Fruit fly (Drosophila melanogaster) whole organism, prepupa: ENCODE data around the gene Myt1.

Source experiments
- Blimp-1 ChIP-seq: fragments of 200-800 bp; sonication (Bioruptor generic); optimal IDR thresholded peaks from 3 replicates; lab custom pipeline; 2017; ENCODE audit warnings: missing biosample characterization, missing genetic modification characterization, mild to moderate bottlenecking, moderate library complexity, missing genetic modification reagents
- CG10631 ChIP-seq: fragments of 200-800 bp; sonication (Bioruptor generic); optimal IDR thresholded peaks from 2 replicates; lab custom pipeline; 2016; ENCODE audit warnings: missing biosample characterization, missing genetic modification characterization
- CG11294 ChIP-seq: fragments of 200-800 bp; sonication (Bioruptor generic); IDR thresholded peaks from 2 replicates; pipeline ENCODE4 v1.3.6; 2022; ENCODE audit warnings: missing biosample characterization, missing genetic modification characterization
- CG11902 ChIP-seq: fragments of 200-800 bp; sonication (Bioruptor generic); optimal IDR thresholded peaks from 3 replicates; lab custom pipeline; 2016; ENCODE audit warnings: missing biosample characterization, missing genetic modification characterization
- CG16779 ChIP-seq: fragments of 200-800 bp; sonication (Bioruptor generic); optimal IDR thresholded peaks from 3 replicates; lab custom pipeline; 2017; ENCODE audit warnings: missing biosample characterization, mild to moderate bottlenecking, missing genetic modification characterization
- CG3032 ChIP-seq: fragments of 200-800 bp; optimal IDR thresholded peaks from 2 replicates; lab custom pipeline; 2019; ENCODE audit warnings: missing biosample characterization, mild to moderate bottlenecking, missing genetic modification characterization, moderate library complexity
- CG32006 ChIP-seq: fragments of 200-800 bp; sonication (Bioruptor generic); optimal IDR thresholded peaks from 3 replicates; lab custom pipeline; 2017; ENCODE audit warnings: missing biosample characterization, mild to moderate bottlenecking, missing genetic modification characterization
- CG3919 ChIP-seq: fragments of 200-800 bp; sonication (Bioruptor generic); optimal IDR thresholded peaks from 3 replicates; lab custom pipeline; 2016; ENCODE audit warnings: missing biosample characterization, missing genetic modification characterization
- CG4318 ChIP-seq: fragments of 200-800 bp; sonication (Bioruptor generic); optimal IDR thresholded peaks from 3 replicates; lab custom pipeline; 2017; ENCODE audit warnings: missing biosample characterization, mild to moderate bottlenecking, missing genetic modification characterization
- CG6163 ChIP-seq: fragments of 200-800 bp; sonication (Bioruptor generic); IDR thresholded peaks from 3 replicates; pipeline ENCODE4 v1.3.6; 2022; ENCODE audit warnings: missing biosample characterization, missing genetic modification characterization
- CG6808 ChIP-seq: fragments of 200-800 bp; sonication (Bioruptor generic); optimal IDR thresholded peaks from 3 replicates; lab custom pipeline; 2017; ENCODE audit warnings: missing biosample characterization, missing genetic modification characterization, mild to moderate bottlenecking, moderate library complexity, missing genetic modification reagents
- CG6854 ChIP-seq: fragments of 200-800 bp; sonication (Bioruptor generic); optimal IDR thresholded peaks from 2 replicates; lab custom pipeline; 2017; ENCODE audit warnings: missing biosample characterization, mild to moderate bottlenecking, missing genetic modification characterization
- CG7368 ChIP-seq: fragments of 200-800 bp; sonication (Bioruptor generic); optimal IDR thresholded peaks from 3 replicates; lab custom pipeline; 2016; ENCODE audit warnings: missing biosample characterization, missing genetic modification characterization
- CG8632 ChIP-seq: fragments of 200-800 bp; sonication (Bioruptor generic); optimal IDR thresholded peaks from 3 replicates; lab custom pipeline; 2016; ENCODE audit warnings: missing biosample characterization, missing genetic modification characterization
- CG9139 ChIP-seq: fragments of 200-800 bp; sonication (Bioruptor generic); optimal IDR thresholded peaks from 3 replicates; lab custom pipeline; 2017; ENCODE audit warnings: missing biosample characterization, mild to moderate bottlenecking, missing genetic modification characterization
- Eip78C ChIP-seq: fragments of 200-800 bp; sonication (Bioruptor generic); peaks from one replicate; lab custom pipeline; 2016; ENCODE audit warnings: missing biosample characterization, missing genetic modification characterization
- Eip93F ChIP-seq: fragments of 200-800 bp; sonication (Bioruptor generic); optimal IDR thresholded peaks from 2 replicates; lab custom pipeline; 2016; ENCODE audit warnings: missing biosample characterization, mild to moderate bottlenecking, missing genetic modification characterization
- Ets96B ChIP-seq: fragments of 200-800 bp; optimal IDR thresholded peaks from 2 replicates; lab custom pipeline; 2019; ENCODE audit warnings: missing biosample characterization, mild to moderate bottlenecking, missing genetic modification characterization, moderate library complexity
- Gug ChIP-seq: fragments of 200-800 bp; sonication (Bioruptor generic); IDR thresholded peaks from 2 replicates; pipeline ENCODE4 v1.3.6; 2022; ENCODE audit warnings: missing biosample characterization, missing genetic modification characterization
- Hr38 ChIP-seq: sonication (Bioruptor generic); optimal IDR thresholded peaks from 2 replicates; lab custom pipeline; 2016; ENCODE audit warnings: missing biosample characterization, missing genetic modification characterization
- Hr4 ChIP-seq: fragments of 200-800 bp; sonication (Bioruptor generic); optimal IDR thresholded peaks from 3 replicates; lab custom pipeline; 2016; ENCODE audit warnings: missing biosample characterization, missing genetic modification characterization
- Lpt ChIP-seq: fragments of 200-800 bp; sonication (Bioruptor generic); optimal IDR thresholded peaks from 3 replicates; lab custom pipeline; 2016; ENCODE audit warnings: missing biosample characterization, missing genetic modification characterization
- Met ChIP-seq: fragments of 200-800 bp; sonication (Bioruptor generic); optimal IDR thresholded peaks from 3 replicates; lab custom pipeline; 2016; ENCODE audit warnings: missing biosample characterization, missing genetic modification characterization
- OdsH ChIP-seq: fragments of 200-800 bp; sonication (Bioruptor generic); optimal IDR thresholded peaks from 3 replicates; lab custom pipeline; 2016; ENCODE audit warnings: missing biosample characterization, missing genetic modification characterization
- Sox102F ChIP-seq: fragments of 200-800 bp; sonication (Bioruptor generic); optimal IDR thresholded peaks from 2 replicates; lab custom pipeline; 2016; ENCODE audit warnings: missing biosample characterization, mild to moderate bottlenecking, missing genetic modification characterization
- Sox14 ChIP-seq: fragments of 200-800 bp; sonication (Bioruptor generic); optimal IDR thresholded peaks from 3 replicates; lab custom pipeline; 2016; ENCODE audit warnings: missing biosample characterization, missing genetic modification characterization
- Sox15 ChIP-seq: fragments of 200-800 bp; sonication (Bioruptor generic); optimal IDR thresholded peaks from 3 replicates; lab custom pipeline; 2016; ENCODE audit warnings: missing biosample characterization, missing genetic modification characterization
- achi ChIP-seq: fragments of 200-800 bp; sonication (Bioruptor generic); optimal IDR thresholded peaks from 3 replicates; lab custom pipeline; 2016; ENCODE audit warnings: missing biosample characterization, missing genetic modification characterization
- dac ChIP-seq: fragments of 200-800 bp; sonication (Bioruptor generic); optimal IDR thresholded peaks from 2 replicates; lab custom pipeline; 2017; ENCODE audit warnings: missing biosample characterization, mild to moderate bottlenecking, missing genetic modification characterization
- dsx ChIP-seq: fragments of 200-800 bp; optimal IDR thresholded peaks from 3 replicates; lab custom pipeline; 2019; ENCODE audit warnings: missing biosample characterization, mild to moderate bottlenecking, missing genetic modification characterization, moderate library complexity; ENCODE audit not compliant: poor library complexity, severe bottlenecking
- eg ChIP-seq: fragments of 200-800 bp; sonication (Bioruptor generic); IDR thresholded peaks from 3 replicates; pipeline ENCODE4 v1.3.6; 2022; ENCODE audit warnings: missing biosample characterization, missing genetic modification characterization
- fd85E ChIP-seq: fragments of 200-800 bp; sonication (Bioruptor generic); optimal IDR thresholded peaks from 3 replicates; lab custom pipeline; 2016; ENCODE audit warnings: missing biosample characterization, missing genetic modification characterization
- net ChIP-seq: fragments of 200-800 bp; sonication (Bioruptor generic); optimal IDR thresholded peaks from 3 replicates; lab custom pipeline; 2016; ENCODE audit warnings: missing biosample characterization, missing genetic modification characterization
- pdm3 ChIP-seq: fragments of 200-800 bp; sonication (Bioruptor generic); optimal IDR thresholded peaks from 3 replicates; lab custom pipeline; 2016; ENCODE audit warnings: missing biosample characterization, missing genetic modification characterization
- salr ChIP-seq, 2 experiments: fragments of 200-800 bp; sonication (Bioruptor generic); optimal IDR thresholded peaks; 3 replicates each; lab custom pipeline; 2016 to 2018; ENCODE audit warnings: missing biosample characterization in 2 of 2, missing genetic modification characterization in 2 of 2, mild to moderate bottlenecking in 1 of 2
- spab ChIP-seq: fragments of 200-800 bp; sonication (Bioruptor generic); optimal IDR thresholded peaks from 2 replicates; lab custom pipeline; 2017; ENCODE audit warnings: missing biosample characterization, mild to moderate bottlenecking, missing genetic modification characterization, missing genetic modification reagents
- ss ChIP-seq, 2 experiments: fragments of 200-800 bp; sonication (Bioruptor generic); optimal IDR thresholded peaks; 2 replicates in 1 of 2; 3 replicates in 1 of 2; lab custom pipeline; 2017 to 2018; ENCODE audit warnings: mild to moderate bottlenecking in 2 of 2, missing biosample characterization in 2 of 2, missing genetic modification characterization in 2 of 2, moderate library complexity in 1 of 2
- svp ChIP-seq: fragments of 200-800 bp; sonication (Bioruptor generic); peaks from one replicate; lab custom pipeline; 2016; ENCODE audit warnings: missing biosample characterization, missing genetic modification characterization
- topi ChIP-seq: fragments of 200-800 bp; sonication (Bioruptor generic); optimal IDR thresholded peaks from 3 replicates; lab custom pipeline; 2016; ENCODE audit warnings: missing biosample characterization, missing genetic modification characterization
- vri ChIP-seq: fragments of 200-800 bp; sonication (Bioruptor generic); optimal IDR thresholded peaks from 3 replicates; lab custom pipeline; 2016; ENCODE audit warnings: missing biosample characterization, mild to moderate bottlenecking, missing genetic modification characterization

Gene Myt1

DNA sequence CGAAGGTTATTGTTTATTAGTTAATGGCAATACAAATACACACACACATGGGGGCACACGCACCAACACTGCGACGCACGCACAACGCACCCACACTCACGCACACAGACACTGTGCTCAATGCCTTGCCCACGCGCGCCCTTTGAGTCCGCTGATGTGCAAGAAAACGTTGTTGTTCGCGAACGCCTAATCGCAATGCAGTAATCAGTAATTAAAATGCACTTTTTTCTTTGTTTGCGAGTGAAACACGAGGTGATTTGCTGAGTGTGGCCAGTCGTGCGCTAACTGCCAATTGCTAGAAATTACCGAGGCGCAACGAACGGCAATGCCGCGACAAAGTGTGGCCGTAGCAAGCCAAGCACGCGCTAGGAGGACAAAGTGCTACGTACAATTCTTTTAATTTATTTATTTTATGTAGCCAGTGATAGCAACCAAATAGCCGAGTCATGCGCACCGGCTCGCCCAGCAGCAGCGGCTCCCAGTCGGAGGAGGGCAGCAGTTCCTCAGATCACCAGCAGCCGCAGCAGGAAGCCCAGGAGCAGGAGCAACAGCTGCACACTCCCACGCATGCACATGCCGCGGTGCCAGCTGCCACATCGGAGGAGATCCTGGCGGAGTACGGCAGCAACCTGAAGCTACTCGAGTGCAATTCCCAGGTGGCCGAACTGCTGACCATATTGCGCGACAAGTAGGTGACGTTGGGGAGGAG is 31.4 kb upstream of the Myt1 start, which contains the start of the genes S6k and kri (continued):
- TF ChIP-seq CG6808: peak; percentile 33
- no peak for TF ChIP-seq CG11902 (GFP tag; lab: Kevin White, UChicago)
- peak; percentile 35; the same call in 1 of the 2 replicates for TF ChIP-seq Gug
- peak; percentile 35 for TF ChIP-seq CG6854
- TF ChIP-seq pdm3 (GFP tag; lab: Kevin White, UChicago): peak; percentile 5

DNA sequence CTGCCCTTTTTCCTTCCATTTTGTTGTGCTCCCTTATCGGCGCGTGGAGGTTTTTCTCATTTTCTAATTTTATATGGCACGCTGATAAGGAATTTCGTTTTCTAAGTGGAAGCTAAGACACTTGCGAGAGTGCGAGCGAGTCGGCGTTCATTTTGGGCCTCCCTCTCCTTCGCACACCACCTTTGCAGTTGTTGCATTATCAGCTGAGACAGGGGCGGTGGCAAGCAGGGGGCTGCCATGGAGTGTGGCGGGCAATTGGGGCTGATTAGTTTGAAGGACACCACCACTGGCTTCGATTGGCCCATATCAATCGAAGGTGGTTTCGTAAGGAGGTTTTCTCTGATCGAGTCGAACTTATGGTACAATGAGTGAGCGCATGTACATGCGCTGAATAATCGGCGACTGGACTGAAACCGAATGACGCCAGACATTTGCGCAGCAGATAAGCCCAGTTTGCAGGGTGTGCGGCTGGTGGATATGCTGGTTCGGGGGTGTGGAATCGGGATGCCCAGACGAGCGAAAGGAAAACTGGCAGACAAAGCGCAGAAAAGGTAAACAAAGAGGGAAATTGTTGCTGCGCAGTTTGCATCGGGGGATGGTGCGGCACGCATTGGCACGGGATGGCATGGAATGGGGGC is 30.4 kb upstream of the Myt1 start:
- TF ChIP-seq svp (GFP tag; lab: Kevin White, UChicago) (peak; percentile 55), CG6808 (no peak), vri (GFP tag; lab: Kevin White, UChicago) (peak; percentile 33), Eip78C (GFP tag; lab: Kevin White, UChicago) (peak; percentile 0), Sox14 (GFP tag; lab: Kevin White, UChicago) (peak; percentile 40), CG16779 (tag; lab: Kevin White, UChicago) (no peak), CG9139 (GFP tag; lab: Kevin White, UChicago) (no peak), CG10631 (no peak), CG6163 (GFP tag; lab: Robert Waterston, UW) (0 out of 3 replicates have a peak, but pooled peaks have one; percentile 11), OdsH (GFP tag; lab: Kevin White, UChicago) (no peak), Ets96B (no peak)

- TF ChIP-seq Hr4 (GFP tag; lab: Kevin White, UChicago) (no peak), Ets96B (no peak), vri (GFP tag; lab: Kevin White, UChicago) (no peak), eg (no peak), Blimp-1 (GFP tag; lab: Kevin White, UChicago) (no peak), Met (GFP tag; lab: Kevin White, UChicago) (peak; percentile 20), achi (GFP tag; lab: Kevin White, UChicago) (no peak)
These were observed 29.8 kb upstream of the Myt1 start for dm6 chr3L:5809201-5809584.

dm6 chr3L:5808540-5809200 is 29.3 kb upstream of the Myt1 start:
- TF ChIP-seq vri (GFP tag; lab: Kevin White, UChicago) (peak; percentile 29), CG6854 (no peak)
- TF ChIP-seq, all 60 proteins: peak for 1

- TF ChIP-seq CG11294: peak; percentile 64; the same call in 1 of the 2 replicates
- TF ChIP-seq achi (GFP tag; lab: Kevin White, UChicago): peak; percentile 79
- peak; percentile 74 for TF ChIP-seq Sox14 (GFP tag; lab: Kevin White, UChicago)
- peak; percentile 72 for TF ChIP-seq dac
- TF ChIP-seq Eip93F (GFP tag; lab: Kevin White, UChicago): no peak
- TF ChIP-seq spab: peak; percentile 80
- TF ChIP-seq Eip78C (GFP tag; lab: Kevin White, UChicago): peak; percentile 97
- peak; percentile 83 for TF ChIP-seq CG3919 (GFP tag; lab: Kevin White, UChicago)
- peak; percentile 49 for TF ChIP-seq Sox102F (GFP tag; lab: Kevin White, UChicago)
- peak; percentile 75 for TF ChIP-seq dsx
- peak; percentile 57 to 81 for TF ChIP-seq salr (GFP tag; optimal IDR thresholded peaks at IDR 0.05; lab: Kevin White, UChicago)
- TF ChIP-seq Hr38 (GFP tag; lab: Kevin White, UChicago): no peak
- TF ChIP-seq CG32006 (GFP tag; lab: Kevin White, UChicago): peak; percentile 94
- peak; percentile 58 for TF ChIP-seq fd85E
- peak; percentile 83 for TF ChIP-seq Ets96B
- peak; percentile 74 for TF ChIP-seq topi (GFP tag; lab: Kevin White, UChicago)
- TF ChIP-seq net (GFP tag; lab: Kevin White, UChicago): peak; percentile 71
- TF ChIP-seq pdm3 (GFP tag; lab: Kevin White, UChicago): peak; percentile 83
- TF ChIP-seq ss (GFP tag; optimal IDR thresholded peaks at IDR 0.05; lab: Kevin White, UChicago): peak; percentile 71 to 84
- TF ChIP-seq Lpt (GFP tag; lab: Kevin White, UChicago): peak; percentile 65
- peak; percentile 83 for TF ChIP-seq Sox15 (GFP tag; lab: Kevin White, UChicago)
- TF ChIP-seq CG9139 (GFP tag; lab: Kevin White, UChicago): peak; percentile 63
- peak; percentile 82 for TF ChIP-seq svp (GFP tag; lab: Kevin White, UChicago)
- TF ChIP-seq CG7368: peak; percentile 67
- peak; percentile 79 for TF ChIP-seq eg
- peak; percentile 84 for TF ChIP-seq CG3032
- TF ChIP-seq CG4318 (GFP tag; lab: Kevin White, UChicago): peak; percentile 77
- peak; percentile 66 for TF ChIP-seq CG8632 (GFP tag; lab: Kevin White, UChicago)
These were observed 28.7 kb upstream of the Myt1 start for dm6 chr3L:5808101-5808433.
